Fruit fly (Drosophila melanogaster): ENCODE data around the gene CG32269.

CG32269 gene

dm6 chr3L:3251659-3252490, 43.1 kb upstream of the CG32269 start (continued):
- peak; percentile 50 for TF ChIP-seq HmgZ (tag; optimal IDR thresholded peaks at IDR 0.05)
- TF ChIP-seq CG10462 (GFP tag; optimal IDR thresholded peaks at IDR 0.05), result no peak
- peak; percentile 27 for TF ChIP-seq Dp (GFP tag; optimal IDR thresholded peaks at IDR 0.05)
- no peak for TF ChIP-seq az2 (GFP tag; optimal IDR thresholded peaks at IDR 0.05)
- TF ChIP-seq CG7357 (GFP tag; IDR thresholded peaks at IDR 0.05), result no peak
- TF ChIP-seq CG4854 (GFP tag; optimal IDR thresholded peaks at IDR 0.05), result no peak
- TF ChIP-seq CoRest (tag; optimal IDR thresholded peaks at IDR 0.05), result peak; percentile 7
- no peak for TF ChIP-seq CG12071 (GFP tag; optimal IDR thresholded peaks at IDR 0.05)
- TF ChIP-seq CG11504 (tag; optimal IDR thresholded peaks at IDR 0.05), result peak; percentile 22
- TF ChIP-seq Atf3 (GFP tag; optimal IDR thresholded peaks at IDR 0.05), result no peak
- TF ChIP-seq CG3995 (GFP tag; optimal IDR thresholded peaks at IDR 0.05), result no peak
- TF ChIP-seq CG31365 (tag; optimal IDR thresholded peaks at IDR 0.05), result peak; percentile 86
- peak; percentile 0 for TF ChIP-seq Dek (tag; optimal IDR thresholded peaks at IDR 0.05)
- peak; percentile 56; the same call in 1 of the 2 replicates for TF ChIP-seq slbo (GFP tag; IDR thresholded peaks at IDR 0.05)
- no peak for TF ChIP-seq rib (GFP tag; IDR thresholded peaks at IDR 0.05)
- TF ChIP-seq CG8478 (optimal IDR thresholded peaks at IDR 0.05), result no peak
- TF ChIP-seq scrt (GFP tag; optimal IDR thresholded peaks at IDR 0.05), result no peak
- TF ChIP-seq Mes4 (GFP tag; optimal IDR thresholded peaks at IDR 0.05), result no peak
- no peak for TF ChIP-seq CG2875 (GFP tag; optimal IDR thresholded peaks at IDR 0.05)
- peak; percentile 0 for TF ChIP-seq dmrt99B (tag; optimal IDR thresholded peaks at IDR 0.05)
- TF ChIP-seq luna (GFP tag; optimal IDR thresholded peaks at IDR 0.05), result no peak
- no peak for TF ChIP-seq Hsf (GFP tag; optimal IDR thresholded peaks at IDR 0.05)
- no peak for TF ChIP-seq CG31441 (GFP tag; IDR thresholded peaks at IDR 0.05)
- TF ChIP-seq ranshi (GFP tag; IDR thresholded peaks at IDR 0.05), result no peak
- TF ChIP-seq CG16863 (GFP tag; optimal IDR thresholded peaks at IDR 0.05), result no peak
- TF ChIP-seq Blimp-1 (GFP tag; optimal IDR thresholded peaks at IDR 0.05), result peak; percentile 19
- no peak for TF ChIP-seq CG5180 (GFP tag; optimal IDR thresholded peaks at IDR 0.05)
- TF ChIP-seq Myb (GFP tag; optimal IDR thresholded peaks at IDR 0.05), result peak; percentile 94
- peak; percentile 30; the same call in 1 of the 3 replicates for TF ChIP-seq knrl (GFP tag; IDR thresholded peaks at IDR 0.05; ENCODE audit: partially characterized antibody)
- TF ChIP-seq sens (GFP tag), result peak; percentile 45
- TF ChIP-seq CG13624 (GFP tag; optimal IDR thresholded peaks at IDR 0.05), result no peak
- no peak for TF ChIP-seq ATbp (GFP tag; optimal IDR thresholded peaks at IDR 0.05)
- no peak for TF ChIP-seq Atf-2 (GFP tag; optimal IDR thresholded peaks at IDR 0.05)
- TF ChIP-seq Vsx1 (GFP tag; optimal IDR thresholded peaks at IDR 0.05), result no peak
- TF ChIP-seq CG8359 (GFP tag; optimal IDR thresholded peaks at IDR 0.05; ENCODE audit: borderline replicate concordance), result no peak
- TF ChIP-seq z (GFP tag; IDR thresholded peaks at IDR 0.05), result no peak
- no peak for TF ChIP-seq CG1602 (GFP tag; optimal IDR thresholded peaks at IDR 0.05)
- no peak for TF ChIP-seq CG6654 (GFP tag; optimal IDR thresholded peaks at IDR 0.05)
- no peak for TF ChIP-seq CG10321 (GFP tag; IDR thresholded peaks at IDR 0.05)
- TF ChIP-seq bsh (GFP tag; optimal IDR thresholded peaks at IDR 0.05), result peak in 1 of 2 experiments; percentile 2
- no peak for TF ChIP-seq ssp (GFP tag; IDR thresholded peaks at IDR 0.05)
- no peak for TF ChIP-seq fu2 (GFP tag; optimal IDR thresholded peaks at IDR 0.05)
- peak; percentile 17 for TF ChIP-seq CG7839 (tag; optimal IDR thresholded peaks at IDR 0.05)
- peak; percentile 15 for TF ChIP-seq Hmr (GFP tag; optimal IDR thresholded peaks at IDR 0.05)
- TF ChIP-seq CG2120 (GFP tag; optimal IDR thresholded peaks at IDR 0.05), result no peak
- peak; percentile 3 for TF ChIP-seq nmo (GFP tag; optimal IDR thresholded peaks at IDR 0.05)
- no peak for TF ChIP-seq CG10979 (tag; optimal IDR thresholded peaks at IDR 0.05)
- no peak for TF ChIP-seq CG12769 (tag; optimal IDR thresholded peaks at IDR 0.05)
- 0 out of 2 replicates have a peak, but pooled peaks have one; percentile 47 for TF ChIP-seq Bgb (GFP tag; IDR thresholded peaks at IDR 0.05; ENCODE audit: partially characterized antibody)
